Worm (Caenorhabditis elegans) whole organism, L4 larva: ENCODE data around the gene nhr-208.

Source experiments
- F26F4.8 ChIP-seq: fragments of 200-800 bp; sonication (Bioruptor generic); conservative IDR thresholded peaks from 2 replicates; pipeline ENCODE4 v1.3.6; 2022; ENCODE audit warnings: missing genetic modification characterization, missing compliant biosample characterization
- F49E8.2 ChIP-seq: sonication (generic microtip); optimal IDR thresholded peaks from 2 replicates; lab custom pipeline; 2016; ENCODE audit warnings: missing compliant biosample characterization, mild to moderate bottlenecking, missing genetic modification characterization, borderline replicate concordance
- T20F7.1 ChIP-seq: fragments of 200-800 bp; sonication (Bioruptor generic); optimal IDR thresholded peaks from 2 replicates; lab custom pipeline; 2018; ENCODE audit warnings: mild to moderate bottlenecking, missing genetic modification characterization, missing compliant biosample characterization
- Y105C5A.15 ChIP-seq: fragments of 200-800 bp; sonication (Bioruptor generic); IDR thresholded peaks from 2 replicates; pipeline ENCODE4 v1.3.6; 2022; ENCODE audit warnings: missing genetic modification characterization, missing compliant biosample characterization
- Y75B8A.6 ChIP-seq: fragments of 200-800 bp; sonication (Bioruptor generic); IDR thresholded peaks from 2 replicates; pipeline ENCODE4 v1.3.6; 2022; ENCODE audit warnings: missing genetic modification reagents, missing genetic modification characterization, missing compliant biosample characterization
- ZK337.2 ChIP-seq: fragments of 200-800 bp; sonication (Bioruptor generic); IDR thresholded peaks from 2 replicates; pipeline ENCODE4 v1.3.6; 2022; ENCODE audit warnings: missing genetic modification reagents, missing genetic modification characterization, missing compliant biosample characterization
- arid-1 ChIP-seq: fragments of 200-800 bp; sonication (Bioruptor generic); conservative IDR thresholded peaks from 2 replicates; pipeline ENCODE4 v1.3.6; 2022; ENCODE audit warnings: missing genetic modification reagents, missing genetic modification characterization, missing compliant biosample characterization
- attf-4 ChIP-seq: sonication (generic microtip); optimal IDR thresholded peaks from 3 replicates; lab custom pipeline; 2017; ENCODE audit warnings: missing biosample characterization, missing genetic modification characterization
- ceh-32 ChIP-seq: sonication (generic microtip); optimal IDR thresholded peaks from 2 replicates; lab custom pipeline; 2016; ENCODE audit warnings: mild to moderate bottlenecking, missing genetic modification characterization, missing compliant biosample characterization; ENCODE audit not compliant: poor library complexity
- cey-2 ChIP-seq: sonication (generic microtip); optimal IDR thresholded peaks from 3 replicates; lab custom pipeline; 2017; ENCODE audit warnings: missing genetic modification characterization, mild to moderate bottlenecking, missing compliant biosample characterization, antibody characterized with exemption, borderline replicate concordance; ENCODE audit not compliant: insufficient read depth
- daf-16 ChIP-seq, 3 experiments: sonication (generic microtip); optimal IDR thresholded peaks; 2 replicates each; lab custom pipeline; 2016 to 2017; ENCODE audit warnings: missing genetic modification characterization in 3 of 3, missing genetic modification reagents in 3 of 3, mild to moderate bottlenecking in 2 of 3, missing compliant biosample characterization in 2 of 3, missing biosample characterization in 1 of 3, moderate library complexity in 1 of 3
- dmd-6 ChIP-seq: fragments of 200-800 bp; sonication (Bioruptor generic); IDR thresholded peaks from 2 replicates; pipeline ENCODE4 v1.3.6; 2022; ENCODE audit warnings: missing genetic modification reagents, missing genetic modification characterization, missing compliant biosample characterization
- dve-1 ChIP-seq: sonication (generic microtip); optimal IDR thresholded peaks from 2 replicates; lab custom pipeline; 2017; ENCODE audit warnings: antibody characterized with exemption, mild to moderate bottlenecking, missing genetic modification characterization, missing compliant biosample characterization; ENCODE audit not compliant: insufficient read depth
- egl-27 ChIP-seq: sonication (generic microtip); optimal IDR thresholded peaks from 3 replicates; lab custom pipeline; 2017; ENCODE audit warnings: missing biosample characterization, missing genetic modification reagents, missing genetic modification characterization
- gei-8 ChIP-seq: fragments of 200-800 bp; sonication (Bioruptor generic); optimal IDR thresholded peaks from 2 replicates; lab custom pipeline; 2018; ENCODE audit warnings: mild to moderate bottlenecking, missing genetic modification characterization, missing compliant biosample characterization
- hlh-30 ChIP-seq: sonication (generic microtip); optimal IDR thresholded peaks from 2 replicates; lab custom pipeline; 2017; ENCODE audit warnings: antibody characterized with exemption, mild to moderate bottlenecking, missing genetic modification characterization, missing compliant biosample characterization; ENCODE audit not compliant: insufficient read depth
- jun-1 ChIP-seq: fragments of 150-350 bp; optimal IDR thresholded peaks from 2 replicates; lab custom pipeline; 2014; ENCODE audit warnings: missing biosample characterization, missing genetic modification reagents, missing genetic modification characterization
- lim-7 ChIP-seq: fragments of 200-800 bp; sonication (Bioruptor generic); IDR thresholded peaks from 2 replicates; pipeline ENCODE4 v1.3.6; 2022; ENCODE audit warnings: missing genetic modification characterization, missing compliant biosample characterization
- lin-39 ChIP-seq: fragments of 150-350 bp; optimal IDR thresholded peaks from 2 replicates; lab custom pipeline; 2014; ENCODE audit warnings: missing biosample characterization, missing genetic modification reagents, missing genetic modification characterization
- lir-3 ChIP-seq: sonication (generic microtip); optimal IDR thresholded peaks from 2 replicates; lab custom pipeline; 2016; ENCODE audit warnings: mild to moderate bottlenecking, missing genetic modification characterization, missing compliant biosample characterization
- mxl-2 ChIP-seq: fragments of 200-800 bp; sonication (Bioruptor generic); conservative IDR thresholded peaks from 2 replicates; pipeline ENCODE4 v1.3.6; 2022; ENCODE audit warnings: missing genetic modification reagents, missing genetic modification characterization, missing compliant biosample characterization
- nhr-25 ChIP-seq: sonication (generic microtip); optimal IDR thresholded peaks from 2 replicates; lab custom pipeline; 2017; ENCODE audit warnings: missing genetic modification characterization, mild to moderate bottlenecking, missing compliant biosample characterization, antibody characterized with exemption, moderate library complexity, borderline replicate concordance; ENCODE audit not compliant: insufficient read depth
- nhr-28 ChIP-seq: fragments of 150-350 bp; optimal IDR thresholded peaks from 2 replicates; lab custom pipeline; 2014; ENCODE audit warnings: missing biosample characterization, missing genetic modification characterization
- nhr-6 ChIP-seq: fragments of 150-350 bp; optimal IDR thresholded peaks from 2 replicates; lab custom pipeline; 2014; ENCODE audit warnings: missing biosample characterization, missing genetic modification characterization
- nhr-77 ChIP-seq: fragments of 150-350 bp; optimal IDR thresholded peaks from 2 replicates; lab custom pipeline; 2014; ENCODE audit warnings: missing biosample characterization, missing genetic modification characterization
- pha-4 ChIP-seq, 2 experiments: fragments of 150-350 bp in 1 of 2; fragments of 200-800 bp in 1 of 2; sonication (Bioruptor generic) in 1 of 2; IDR thresholded peaks in 1 of 2; optimal IDR thresholded peaks in 1 of 2; 2 replicates each; pipeline versions ENCODE4 v1.3.6 to Lab custom; 2014 to 2022; ENCODE audit warnings: missing genetic modification characterization in 2 of 2, missing genetic modification reagents in 2 of 2, missing biosample characterization in 1 of 2, missing compliant biosample characterization in 1 of 2
- pqm-1 ChIP-seq: sonication (generic microtip); optimal IDR thresholded peaks from 2 replicates; lab custom pipeline; 2017; ENCODE audit warnings: missing biosample characterization, missing genetic modification characterization
- set-16 ChIP-seq: fragments of 200-800 bp; sonication (Bioruptor generic); IDR thresholded peaks from 2 replicates; pipeline ENCODE4 v1.3.6; 2022; ENCODE audit warnings: missing genetic modification reagents, missing genetic modification characterization, missing compliant biosample characterization
- snpc-1.2 ChIP-seq: fragments of 200-800 bp; sonication (Bioruptor generic); IDR thresholded peaks from 2 replicates; pipeline ENCODE4 v1.3.6; 2022; ENCODE audit warnings: missing genetic modification reagents, missing genetic modification characterization, missing compliant biosample characterization
- spr-3 ChIP-seq: fragments of 200-800 bp; sonication (Bioruptor generic); optimal IDR thresholded peaks from 2 replicates; lab custom pipeline; 2018; ENCODE audit warnings: mild to moderate bottlenecking, missing genetic modification characterization, missing compliant biosample characterization
- vab-7 ChIP-seq: fragments of 200-800 bp; sonication (Bioruptor generic); IDR thresholded peaks from 2 replicates; pipeline ENCODE4 v1.3.6; 2022; ENCODE audit warnings: missing genetic modification reagents, missing genetic modification characterization, missing compliant biosample characterization
- ztf-7 ChIP-seq: fragments of 150-350 bp; optimal IDR thresholded peaks from 2 replicates; lab custom pipeline; 2014; ENCODE audit warnings: missing biosample characterization, missing genetic modification characterization

Gene nhr-208

ce11 chrV:12071483-12071882 is 22.6 kb upstream of the nhr-208 start (continued):
- TF ChIP-seq F49E8.2 (tag; lab: Kevin White, UChicago) (no peak), nhr-6 (no peak), set-16 (GFP tag; lab: Robert Waterston, UW) (no peak), nhr-28 (tag; lab: Kevin White, UChicago) (peak; percentile 62), F26F4.8 (GFP tag; lab: Robert Waterston, UW) (no peak)

- no peak for TF ChIP-seq mxl-2 (GFP tag; lab: Robert Waterston, UW)
- no peak for TF ChIP-seq gei-8 (GFP tag; lab: Kevin White, UChicago)
- TF ChIP-seq lim-7 (GFP tag; lab: Robert Waterston, UW): no peak
- no peak for TF ChIP-seq pha-4 (GFP tag; IDR thresholded peaks at IDR 0.05; lab: Robert Waterston, UW)
- no peak for TF ChIP-seq pha-4 (tag; optimal IDR thresholded peaks at IDR 0.05; lab: Kevin White, UChicago)
- TF ChIP-seq jun-1 (tag; lab: Kevin White, UChicago): no peak
- no peak for TF ChIP-seq nhr-28 (tag; lab: Kevin White, UChicago)
- no peak for TF ChIP-seq cey-2 (tag; lab: Kevin White, UChicago)
- no peak for TF ChIP-seq nhr-25 (tag; lab: Kevin White, UChicago)
- TF ChIP-seq Y105C5A.15 (GFP tag; lab: Robert Waterston, UW): no peak
- no peak for TF ChIP-seq Y75B8A.6 (GFP tag; lab: Robert Waterston, UW)
- TF ChIP-seq lir-3 (tag; lab: Kevin White, UChicago): no peak
- no peak for TF ChIP-seq spr-3 (GFP tag; lab: Kevin White, UChicago)
- no peak for TF ChIP-seq pqm-1 (tag; lab: Kevin White, UChicago)
- no peak for TF ChIP-seq ztf-7 (tag; lab: Kevin White, UChicago)
These were observed 19.2 kb upstream of the nhr-208 start, which contains the start of gene R07B7.6 for ce11 chrV:12074886-12075285. TSS of gene R07B7.6 (minus strand) at chrV:12074986.

- TF ChIP-seq lin-39 (tag; lab: Kevin White, UChicago) (no peak), egl-27 (tag; lab: Kevin White, UChicago) (no peak), daf-16 (GFP tag; optimal IDR thresholded peaks at IDR 0.05; lab: Kevin White, UChicago) (no peak), daf-16 (tag; optimal IDR thresholded peaks at IDR 0.05; lab: Kevin White, UChicago) (peak; percentile 73), nhr-28 (tag; lab: Kevin White, UChicago) (peak; percentile 67), dmd-6 (GFP tag; lab: Robert Waterston, UW) (peak; percentile 51), pqm-1 (tag; lab: Kevin White, UChicago) (peak; percentile 60), nhr-77 (peak; percentile 41), attf-4 (tag; lab: Kevin White, UChicago) (no peak), dve-1 (tag; lab: Kevin White, UChicago) (peak; percentile 26)
These were observed 18.1 kb upstream of the nhr-208 start for ce11 chrV:12075983-12076382.

ce11 chrV:12080274-12080673 is 13.8 kb upstream of the nhr-208 start, which contains the start of gene R07B7.9:
TSS of gene R07B7.9 (minus strand) at chrV:12080374.
- TF ChIP-seq arid-1 (GFP tag; lab: Robert Waterston, UW) (no peak), F26F4.8 (GFP tag; lab: Robert Waterston, UW) (no peak), snpc-1.2 (GFP tag; lab: Robert Waterston, UW) (no peak), T20F7.1 (GFP tag; lab: Kevin White, UChicago) (no peak), vab-7 (GFP tag; lab: Robert Waterston, UW) (no peak), ZK337.2 (GFP tag; lab: Robert Waterston, UW) (no peak), ceh-32 (tag; lab: Kevin White, UChicago) (no peak), hlh-30 (tag; lab: Kevin White, UChicago) (no peak)
